Fruit fly (Drosophila melanogaster) whole organism: ENCODE results near the gene dj-1beta.
A peak's percentile ranks its signal among the peaks of the same experiment; 100 is the strongest.

Experiments
- CG8478 ChIP-seq: fragments of >200 bp; optimal IDR thresholded peaks from 2 replicates; lab custom pipeline; 2018; ENCODE audit warnings: inconsistent platforms
- Dll ChIP-seq: fragments of >200 bp; optimal IDR thresholded peaks from 2 replicates; lab custom pipeline; 2017
- EcR ChIP-seq, 2 experiments: fragments of >200 bp; optimal IDR thresholded peaks; 2 replicates each; lab custom pipeline; 2017; ENCODE audit warnings: missing biosample characterization in 2 of 2, missing genetic modification characterization in 2 of 2, missing genetic modification reagents in 2 of 2
- psq ChIP-seq: fragments of >200 bp; optimal IDR thresholded peaks from 2 replicates; lab custom pipeline; 2017
- usp ChIP-seq: fragments of >200 bp; optimal IDR thresholded peaks from 2 replicates; lab custom pipeline; 2017; ENCODE audit warnings: missing biosample characterization, missing genetic modification characterization, mixed read lengths

DNA sequence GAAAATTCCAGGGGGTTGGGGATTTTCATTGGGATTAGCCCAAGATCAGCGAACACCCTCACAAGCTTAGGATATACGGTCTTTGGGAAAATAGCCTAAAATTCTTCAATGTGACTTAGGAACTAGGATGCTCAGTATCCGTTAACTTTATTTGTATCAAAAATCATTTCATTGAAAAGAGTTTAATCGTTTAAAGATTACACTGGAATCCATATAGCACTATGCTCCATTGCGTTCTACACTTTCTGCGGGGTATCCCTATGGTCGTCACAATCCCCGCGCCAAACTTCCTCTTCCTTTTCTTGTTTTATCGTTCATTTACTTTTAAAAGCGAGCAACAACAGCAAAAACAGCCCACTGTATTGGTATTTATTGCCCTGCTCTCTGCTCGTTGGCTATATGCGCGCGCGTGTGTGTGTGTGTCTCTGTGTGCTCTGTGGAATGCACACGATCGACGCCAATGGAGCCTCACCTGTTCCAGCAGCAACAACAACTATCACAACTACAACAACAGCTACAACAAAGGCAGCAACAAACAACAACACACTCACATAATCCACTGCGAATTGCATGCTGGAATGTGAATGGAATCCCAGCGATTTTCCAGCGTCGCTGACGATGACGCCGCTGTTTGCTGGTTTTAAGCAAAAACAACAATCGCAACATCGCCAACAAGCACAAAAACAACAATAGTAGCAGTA, 3.0 kb upstream of the dj-1beta start:
- TF ChIP-seq psq (lab: Kevin White, UChicago) (no peak), Dll (no peak), EcR (GFP tag; optimal IDR thresholded peaks at IDR 0.05; lab: Kevin White, UChicago) (peak; percentile 3 to 37), usp (no peak), CG8478 (lab: Kevin White, UChicago) (peak; percentile 37)
